Worm (Caenorhabditis elegans): ENCODE results near the gene rom-1.

Gene rom-1

DNA sequence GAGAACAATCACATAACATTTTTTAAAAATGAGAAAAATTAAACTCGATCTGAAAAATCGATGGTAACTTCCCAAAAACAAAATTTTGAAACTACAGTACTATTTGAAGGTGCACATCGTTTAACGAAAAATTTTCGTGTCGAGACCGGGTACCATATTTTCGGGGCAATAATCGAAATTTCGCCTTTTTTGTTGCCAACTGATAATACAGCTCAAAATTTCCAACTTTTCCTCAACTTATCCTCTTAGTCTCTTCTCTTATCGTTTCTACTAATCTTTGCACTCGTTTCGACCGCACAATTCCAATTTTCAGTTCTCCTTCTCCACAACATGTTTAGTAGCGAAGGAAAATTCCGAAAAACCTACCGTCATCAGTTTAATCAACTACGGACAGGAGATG is at the start of gene rom-1:
Gene rom-1 (plus strand): TSS at position 301 of the 400 bp plus-strand sequence.
- TF ChIP-seq ztf-11 (tag; optimal IDR thresholded peaks at IDR 0.05) (no peak), M03D4.4 (tag; optimal IDR thresholded peaks at IDR 0.05) (no peak), lin-13 (tag; optimal IDR thresholded peaks at IDR 0.05) (no peak), mls-2 (tag; optimal IDR thresholded peaks at IDR 0.05) (no peak), mab-5 (tag; optimal IDR thresholded peaks at IDR 0.05) (no peak), tbx-8 (GFP tag; optimal IDR thresholded peaks at IDR 0.05) (no peak), lsy-2 (tag; optimal IDR thresholded peaks at IDR 0.05) (no peak), sem-2 (GFP tag; optimal IDR thresholded peaks at IDR 0.05) (no peak)

DNA sequence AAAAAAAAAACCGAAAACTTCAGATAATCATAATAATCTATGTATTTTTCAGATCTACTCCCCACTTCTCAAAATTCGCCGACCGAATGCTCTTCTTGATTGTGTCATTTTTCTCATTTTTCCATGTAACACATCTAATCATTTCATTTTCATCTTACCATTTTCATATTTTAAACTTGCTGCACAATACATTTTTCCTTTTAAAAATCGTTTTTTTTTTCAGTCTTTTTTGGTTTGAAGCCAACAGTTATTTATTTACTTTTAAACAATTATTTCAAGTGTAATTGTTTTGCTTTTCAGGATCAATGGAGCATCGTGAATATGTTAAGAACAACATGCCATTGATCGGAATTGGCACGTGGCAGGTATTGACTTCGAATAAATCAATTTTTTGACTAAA is 48.0 kb upstream of the rom-1 start, which contains the start of gene C35D10.6:
Gene C35D10.6 (plus strand): TSS at position 301 of the 400 bp plus-strand sequence.
- TF ChIP-seq ztf-11 (tag; optimal IDR thresholded peaks at IDR 0.05) (no peak), M03D4.4 (tag; optimal IDR thresholded peaks at IDR 0.05) (no peak), nhr-2 (tag; optimal IDR thresholded peaks at IDR 0.05) (no peak), unc-120 (tag; optimal IDR thresholded peaks at IDR 0.05; ENCODE audit: poor library complexity, severe bottlenecking) (no peak), sem-2 (GFP tag; optimal IDR thresholded peaks at IDR 0.05) (no peak), elt-1 (tag; optimal IDR thresholded peaks at IDR 0.05; ENCODE audit: borderline replicate concordance, insufficient read depth) (no peak), nhr-76 (tag; optimal IDR thresholded peaks at IDR 0.05) (no peak), ceh-39 (tag; optimal IDR thresholded peaks at IDR 0.05) (no peak), unc-39 (tag; optimal IDR thresholded peaks at IDR 0.05) (no peak), ceh-83 (GFP tag; optimal IDR thresholded peaks at IDR 0.05) (no peak), flh-1 (GFP tag; optimal IDR thresholded peaks at IDR 0.05) (no peak), drap-1 (GFP tag; optimal IDR thresholded peaks at IDR 0.05) (no peak), tbx-8 (GFP tag; optimal IDR thresholded peaks at IDR 0.05) (no peak), ces-1 (GFP tag; optimal IDR thresholded peaks at IDR 0.05) (no peak), ceh-43 (GFP tag; optimal IDR thresholded peaks at IDR 0.05) (no peak), nhr-237 (tag; optimal IDR thresholded peaks at IDR 0.05) (no peak), lin-13 (tag; optimal IDR thresholded peaks at IDR 0.05) (no peak), sptf-1 (tag; optimal IDR thresholded peaks at IDR 0.05) (no peak)

DNA sequence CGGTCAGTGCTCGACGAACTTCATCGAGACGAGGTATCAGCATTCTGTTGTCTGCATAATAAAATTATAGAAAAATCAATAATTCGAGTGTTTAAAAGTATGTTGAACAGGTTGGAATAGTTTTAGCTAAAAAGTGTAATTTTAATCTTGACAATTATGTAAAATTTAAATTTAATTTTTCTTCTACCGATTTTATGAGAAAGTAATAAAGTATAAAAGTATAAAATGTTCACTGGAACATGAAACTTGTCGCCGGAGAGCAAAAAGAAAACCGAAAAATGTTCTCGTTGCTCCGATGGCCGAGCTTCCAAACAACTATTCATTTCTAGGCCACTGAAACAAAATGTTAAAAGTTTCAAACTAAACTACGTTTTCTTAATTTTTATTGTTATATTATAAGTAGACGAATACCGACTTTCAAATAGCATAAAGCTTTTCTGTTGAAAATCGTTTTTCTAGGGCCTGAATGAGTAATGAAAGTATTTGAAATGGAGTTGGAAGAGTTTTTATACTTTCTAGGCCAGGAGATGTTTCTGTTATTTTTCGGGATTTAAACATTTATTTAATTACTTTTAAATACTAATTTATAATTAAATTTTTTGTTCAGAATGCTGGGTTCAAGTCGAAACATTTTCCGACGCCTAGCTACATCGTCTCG is 45.1 kb upstream of the rom-1 start, which contains the start of the genes C35D10.10 and C35D10.5:
Gene C35D10.10 (minus strand): TSS at position 51 of the 658 bp plus-strand sequence.
Gene C35D10.5 (plus strand): TSS at position 608 of the 658 bp plus-strand sequence.
- TF ChIP-seq pha-4 (tag; optimal IDR thresholded peaks at IDR 0.05), result no peak
- TF ChIP-seq ham-2 (GFP tag; optimal IDR thresholded peaks at IDR 0.05), result no peak
- TF ChIP-seq mab-5 (tag; optimal IDR thresholded peaks at IDR 0.05), result no peak
- TF ChIP-seq nhr-237 (tag; optimal IDR thresholded peaks at IDR 0.05), result no peak
- no peak for TF ChIP-seq mls-2 (tag; optimal IDR thresholded peaks at IDR 0.05)

DNA sequence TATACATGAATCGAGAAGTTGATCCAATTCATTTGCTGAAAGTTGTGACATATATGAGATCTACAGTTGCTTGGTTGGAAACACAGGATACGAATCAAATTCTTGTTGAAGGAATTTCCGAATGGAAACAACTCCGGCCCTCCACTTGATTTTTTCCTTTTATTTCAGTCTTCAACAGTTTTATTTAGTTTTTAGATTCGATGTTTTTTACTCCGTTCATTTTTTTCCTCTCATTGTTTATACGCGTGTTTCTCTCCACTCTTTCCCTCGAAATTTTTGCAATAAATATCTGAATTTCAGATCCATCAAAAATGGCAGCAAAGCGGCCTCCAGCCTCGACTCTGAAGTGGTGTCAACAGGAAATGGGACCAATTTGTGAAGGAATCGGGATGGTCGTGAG is 43.9 kb upstream of the rom-1 start, which contains the start of gene coq-8:
Gene coq-8 (plus strand): TSS at position 301 of the 400 bp plus-strand sequence.
- no peak for TF ChIP-seq nhr-28 (tag; optimal IDR thresholded peaks at IDR 0.05)
- TF ChIP-seq cnd-1 (tag; optimal IDR thresholded peaks at IDR 0.05), result no peak
- no peak for TF ChIP-seq snpc-4 (tag; optimal IDR thresholded peaks at IDR 0.05)
- no peak for TF ChIP-seq unc-120 (tag; optimal IDR thresholded peaks at IDR 0.05; ENCODE audit: poor library complexity, severe bottlenecking)
- TF ChIP-seq elt-1 (tag; optimal IDR thresholded peaks at IDR 0.05; ENCODE audit: borderline replicate concordance, insufficient read depth), result no peak
- no peak for TF ChIP-seq drap-1 (GFP tag; optimal IDR thresholded peaks at IDR 0.05)
- no peak for TF ChIP-seq sem-2 (GFP tag; optimal IDR thresholded peaks at IDR 0.05)
- no peak for TF ChIP-seq elt-3 (tag; optimal IDR thresholded peaks at IDR 0.05)
- no peak for TF ChIP-seq mab-5 (tag; optimal IDR thresholded peaks at IDR 0.05)

DNA sequence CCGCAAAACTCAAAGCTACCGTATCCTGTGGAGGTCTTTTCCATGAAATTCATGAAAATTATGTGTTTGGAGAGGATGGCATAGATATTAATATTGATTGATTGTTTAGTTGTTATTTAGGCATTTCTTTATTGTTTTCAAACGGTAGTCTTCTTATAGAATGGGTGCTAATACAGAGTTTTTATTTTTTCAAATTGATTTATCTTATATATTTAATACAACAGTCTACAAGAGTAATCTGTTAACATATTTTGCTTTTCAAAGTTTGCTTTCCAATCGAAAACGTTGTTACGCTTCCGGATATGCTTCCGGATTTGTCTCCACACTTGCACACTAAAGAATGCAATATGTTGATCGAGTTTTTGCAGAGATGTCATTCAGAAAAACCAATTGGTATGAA is 40.2 kb upstream of the rom-1 start, which contains the start of gene C35D10.17:
Gene C35D10.17 (plus strand): TSS at position 301 of the 400 bp plus-strand sequence.
- TF ChIP-seq lsy-2 (tag; optimal IDR thresholded peaks at IDR 0.05) (no peak), elt-1 (tag; optimal IDR thresholded peaks at IDR 0.05; ENCODE audit: borderline replicate concordance, insufficient read depth) (no peak), blmp-1 (tag; optimal IDR thresholded peaks at IDR 0.05) (no peak), ces-1 (GFP tag; optimal IDR thresholded peaks at IDR 0.05) (no peak), hlh-1 (tag; optimal IDR thresholded peaks at IDR 0.05) (no peak), flh-1 (GFP tag; optimal IDR thresholded peaks at IDR 0.05) (no peak), ham-2 (GFP tag; optimal IDR thresholded peaks at IDR 0.05) (no peak), sem-2 (GFP tag; optimal IDR thresholded peaks at IDR 0.05) (no peak)

Measured in whole organism, mixed stage, embryonic.